Worm (Caenorhabditis elegans): Measurements from ENCODE around the gene rpl-36.

DNA sequence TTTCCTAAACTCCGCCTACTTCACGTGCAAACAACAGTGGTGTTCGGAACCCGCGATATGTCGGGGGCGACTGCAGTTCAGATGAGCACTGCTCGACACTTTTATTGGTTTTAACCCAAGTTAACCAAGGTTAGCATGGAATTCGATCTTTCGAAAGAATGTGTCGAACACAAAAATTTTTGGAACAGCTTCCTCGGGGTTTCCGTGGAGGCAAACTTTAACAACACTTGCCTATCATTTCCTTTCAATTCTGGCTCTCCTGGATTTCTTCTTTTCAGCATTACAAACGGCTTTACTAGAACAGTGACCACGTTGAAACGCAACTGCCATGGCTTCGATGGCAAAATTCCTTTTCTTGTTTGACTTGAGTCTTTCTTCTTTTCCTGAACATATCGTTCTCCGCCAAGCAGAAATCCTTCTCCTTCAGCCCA is 38.8 kb upstream of the rpl-36 start:
- TF ChIP-seq cebp-1 (GFP tag; IDR thresholded peaks at IDR 0.05) (no peak), cebp-1 (tag; optimal IDR thresholded peaks at IDR 0.05) (peak; percentile 64), somi-1 (GFP tag; optimal IDR thresholded peaks at IDR 0.05) (no peak), B0261.1 (tag; optimal IDR thresholded peaks at IDR 0.05) (peak; percentile 3), madf-3 (GFP tag; IDR thresholded peaks at IDR 0.05) (no peak), snpc-4 (GFP tag; optimal IDR thresholded peaks at IDR 0.05) (peak; percentile 98), snpc-4 (tag; optimal IDR thresholded peaks at IDR 0.05) (peak; percentile 98 to 100 (median 99)), unc-62 (GFP tag; optimal IDR thresholded peaks at IDR 0.05) (no peak), die-1 (tag; optimal IDR thresholded peaks at IDR 0.05) (peak; percentile 43)
